Fruit fly (Drosophila melanogaster) Kc167 (cell line): ENCODE data around the gene Btk.

Source experiments
- Myc ChIP-seq: fragments of >200 bp; optimal IDR thresholded peaks from 2 replicates; lab custom pipeline; 2017; ENCODE audit warnings: missing external identifiers
- Sin3A ChIP-seq: fragments of >200 bp; optimal IDR thresholded peaks from 2 replicates; lab custom pipeline; 2018; ENCODE audit warnings: missing external identifiers
- h ChIP-seq: fragments of >200 bp; optimal IDR thresholded peaks from 3 replicates; lab custom pipeline; 2018; ENCODE audit warnings: missing external identifiers
- insv ChIP-seq: fragments of >200 bp; optimal IDR thresholded peaks from 3 replicates; lab custom pipeline; 2018; ENCODE audit warnings: missing external identifiers
- psq ChIP-seq: fragments of >200 bp; optimal IDR thresholded peaks from 2 replicates; lab custom pipeline; 2017; ENCODE audit warnings: missing external identifiers
- ttk ChIP-seq: sonication (Bioruptor generic); optimal IDR thresholded peaks from 2 replicates; lab custom pipeline; 2017; ENCODE audit warnings: missing external identifiers

The Btk gene

DNA sequence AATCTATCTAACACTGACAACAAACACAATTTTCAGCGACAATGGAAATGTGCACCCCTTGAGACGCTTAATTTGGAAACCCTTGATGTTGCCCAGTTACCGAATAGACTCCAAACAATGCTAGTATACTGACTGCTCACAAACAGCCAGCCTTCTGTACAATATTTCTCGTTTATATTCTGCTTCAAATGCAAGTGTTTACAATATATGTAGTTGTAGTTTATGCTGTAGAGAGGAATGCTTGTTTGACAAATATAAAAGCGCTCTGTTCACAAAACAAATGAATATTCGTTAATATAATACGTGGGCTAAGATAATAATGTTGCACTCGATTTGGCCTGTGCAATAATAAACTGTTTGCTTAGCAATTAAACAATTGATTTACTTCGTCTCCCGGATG, 83.0 kb downstream of the Btk start, which contains the start of gene CG8292:
TSS of gene CG8292 (minus strand) at position 101 of the 400 bp plus-strand sequence.
- TF ChIP-seq h (lab: Kevin White, UChicago) (no peak), insv (lab: Kevin White, UChicago) (no peak), ttk (lab: Kevin White, UChicago) (no peak), Myc (lab: Kevin White, UChicago) (no peak), psq (lab: Kevin White, UChicago) (no peak), Sin3A (no peak)

DNA sequence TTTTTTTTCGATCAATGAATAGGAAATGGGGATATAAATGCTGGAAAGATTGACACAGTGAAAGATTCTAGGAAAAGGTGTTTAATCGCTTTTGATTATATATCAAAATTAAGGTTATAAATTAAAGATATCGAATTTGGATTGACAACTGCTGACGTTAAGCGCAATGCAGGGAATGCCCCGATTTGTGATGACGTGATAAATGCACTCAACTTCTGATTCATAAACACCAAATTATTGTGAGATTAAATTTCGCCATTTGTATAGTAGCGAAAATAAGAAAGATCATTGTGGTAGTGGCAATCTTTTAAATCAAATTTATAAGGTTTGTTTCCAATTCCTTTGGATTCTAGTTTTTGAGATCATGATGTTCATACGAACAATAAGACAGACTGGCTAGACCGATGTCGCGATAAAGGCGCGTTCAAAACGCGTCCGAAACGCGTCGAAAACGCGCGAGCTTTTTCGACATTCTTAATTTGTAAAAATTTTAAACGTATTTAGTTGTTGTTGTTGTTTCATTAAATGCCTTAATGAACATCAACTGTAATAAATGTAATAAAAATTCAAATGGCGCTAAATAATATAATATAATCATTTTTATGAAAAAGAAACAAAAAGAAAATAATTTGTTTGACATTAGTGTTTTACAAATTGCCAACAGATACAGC, 85.5 kb downstream of the Btk start, which contains the start of gene CG8349:
TSS of gene CG8349 (plus strand) at position 657 of the 671 bp plus-strand sequence.
- TF ChIP-seq ttk (lab: Kevin White, UChicago) (no peak), h (lab: Kevin White, UChicago) (no peak), psq (lab: Kevin White, UChicago) (no peak)

DNA sequence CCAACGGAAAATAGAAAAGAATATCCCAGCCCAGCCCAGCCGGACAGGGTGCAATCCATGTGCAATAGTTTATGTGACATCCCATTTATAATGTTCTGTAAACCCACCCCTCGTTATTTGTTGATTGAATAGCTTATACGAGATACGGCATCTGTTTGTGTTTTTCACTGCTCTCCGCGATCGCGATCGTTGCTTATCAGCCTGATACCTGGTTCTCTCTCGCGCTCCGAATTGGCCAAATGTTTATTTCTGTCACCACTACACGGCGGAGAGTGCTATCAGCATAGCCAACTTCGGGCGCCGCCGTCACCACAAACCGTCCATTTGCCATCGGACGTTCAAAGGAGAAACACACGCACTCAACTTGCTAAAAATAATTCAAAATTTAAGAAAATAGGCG, 86.9 kb downstream of the Btk start, which contains the start of gene CG8353:
TSS of gene CG8353 (plus strand) at position 59 of the 400 bp plus-strand sequence.
- no peak for TF ChIP-seq psq (lab: Kevin White, UChicago)

- no peak for TF ChIP-seq h (lab: Kevin White, UChicago)
- TF ChIP-seq insv (lab: Kevin White, UChicago): no peak
- no peak for TF ChIP-seq ttk (lab: Kevin White, UChicago)
- TF ChIP-seq Myc (lab: Kevin White, UChicago): no peak
- TF ChIP-seq psq (lab: Kevin White, UChicago): no peak
- no peak for TF ChIP-seq Sin3A
These were observed 88.1 kb downstream of the Btk start, which contains the start of the genes CG8372 and CG8360 for dm6 chr2L:8212666-8213270. CG8372 (minus strand) TSS chr2L:8212902. CG8360 (plus strand) TSS chr2L:8212959.

dm6 chr2L:8211070-8211469, 89.8 kb downstream of the Btk start, which contains the start of gene Ssb-c31a:
Ssb-c31a (plus strand) TSS chr2L:8211347.
- TF ChIP-seq h (lab: Kevin White, UChicago) (no peak), insv (lab: Kevin White, UChicago) (no peak), Myc (lab: Kevin White, UChicago) (no peak), Sin3A (no peak), psq (lab: Kevin White, UChicago) (no peak), ttk (lab: Kevin White, UChicago) (no peak)

- no peak for TF ChIP-seq psq (lab: Kevin White, UChicago)
- TF ChIP-seq insv (lab: Kevin White, UChicago): no peak
- TF ChIP-seq h (lab: Kevin White, UChicago): no peak
- no peak for TF ChIP-seq Sin3A
- TF ChIP-seq Myc (lab: Kevin White, UChicago): no peak
- TF ChIP-seq ttk (lab: Kevin White, UChicago): no peak
These were observed 90.4 kb downstream of the Btk start for dm6 chr2L:8210468-8210867.

DNA sequence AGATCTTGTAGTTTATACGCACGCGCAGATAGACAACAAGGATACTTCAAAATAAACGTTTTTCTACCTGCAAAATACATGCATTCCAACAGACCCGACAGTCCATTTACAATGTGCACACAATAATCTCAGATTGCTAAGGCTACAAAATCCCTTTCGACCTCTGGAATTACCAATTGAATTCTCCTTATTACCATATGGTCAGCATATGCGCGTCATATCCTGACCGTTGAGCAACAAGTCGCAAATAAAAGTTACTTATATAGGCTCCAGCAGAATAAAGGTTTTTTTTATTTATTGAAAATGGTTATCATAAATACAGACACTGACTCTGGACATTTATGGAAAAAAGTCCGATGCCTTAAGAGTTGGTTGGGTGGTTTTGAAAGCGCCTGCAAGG, 91.5 kb downstream of the Btk start:
- TF ChIP-seq Sin3A: no peak
- TF ChIP-seq psq (lab: Kevin White, UChicago): no peak
- no peak for TF ChIP-seq h (lab: Kevin White, UChicago)
- no peak for TF ChIP-seq insv (lab: Kevin White, UChicago)
- TF ChIP-seq Myc (lab: Kevin White, UChicago): no peak
- TF ChIP-seq ttk (lab: Kevin White, UChicago): no peak
